Fruit fly (Drosophila melanogaster) whole organism, embryonic: Measurements from ENCODE around the gene CG9132.

Experiments used
- Antp ChIP-seq: fragments of 200-800 bp; sonication (Bioruptor generic); optimal IDR thresholded peaks from 3 replicates; lab custom pipeline; 2016; ENCODE audit warnings: missing biosample characterization, missing genetic modification characterization
- CG10274 ChIP-seq: fragments of 200-800 bp; sonication (Bioruptor generic); optimal IDR thresholded peaks from 3 replicates; lab custom pipeline; 2017; ENCODE audit warnings: missing biosample characterization, mild to moderate bottlenecking, missing genetic modification characterization
- CG10462 ChIP-seq: fragments of 200-800 bp; sonication (Bioruptor generic); optimal IDR thresholded peaks from 2 replicates; lab custom pipeline; 2016; ENCODE audit warnings: missing biosample characterization, missing genetic modification characterization
- CG10654 ChIP-seq: fragments of 200-800 bp; sonication (Bioruptor generic); optimal IDR thresholded peaks from 2 replicates; lab custom pipeline; 2016; ENCODE audit warnings: missing biosample characterization, missing genetic modification characterization
- CG11247 ChIP-seq: fragments of 200-800 bp; sonication (Bioruptor generic); IDR thresholded peaks from 2 replicates; pipeline ENCODE4 v1.3.6; 2022; ENCODE audit warnings: missing biosample characterization, missing genetic modification characterization
- CG12071 ChIP-seq: fragments of 200-800 bp; sonication (Bioruptor generic); optimal IDR thresholded peaks from 3 replicates; lab custom pipeline; 2018; ENCODE audit warnings: missing biosample characterization, mild to moderate bottlenecking, missing genetic modification characterization
- CG12391 ChIP-seq: fragments of 200-800 bp; sonication (Bioruptor generic); optimal IDR thresholded peaks from 3 replicates; lab custom pipeline; 2018; ENCODE audit warnings: missing biosample characterization, mild to moderate bottlenecking, missing genetic modification characterization, moderate library complexity
- CG12744 ChIP-seq: fragments of 200-800 bp; sonication (Bioruptor generic); optimal IDR thresholded peaks from 2 replicates; lab custom pipeline; 2016; ENCODE audit warnings: missing biosample characterization, missing genetic modification characterization
- CG12942 ChIP-seq: fragments of 200-800 bp; sonication (Bioruptor generic); optimal IDR thresholded peaks from 3 replicates; lab custom pipeline; 2016; ENCODE audit warnings: missing biosample characterization, missing genetic modification characterization
- CG15011 ChIP-seq: fragments of 200-800 bp; sonication (Bioruptor generic); optimal IDR thresholded peaks from 3 replicates; lab custom pipeline; 2018; ENCODE audit warnings: missing biosample characterization, mild to moderate bottlenecking, missing genetic modification characterization
- CG15073 ChIP-seq: fragments of 200-800 bp; sonication (Bioruptor generic); optimal IDR thresholded peaks from 2 replicates; lab custom pipeline; 2016; ENCODE audit warnings: missing biosample characterization, missing genetic modification characterization
- CG1603 ChIP-seq: fragments of 200-800 bp; sonication (Bioruptor generic); optimal IDR thresholded peaks from 2 replicates; lab custom pipeline; 2019; ENCODE audit warnings: missing biosample characterization, mild to moderate bottlenecking, missing genetic modification characterization, moderate library complexity
- CG17802 ChIP-seq: fragments of 200-800 bp; sonication (Bioruptor generic); optimal IDR thresholded peaks from 2 replicates; lab custom pipeline; 2018; ENCODE audit warnings: missing biosample characterization, mild to moderate bottlenecking, missing genetic modification characterization, moderate library complexity
- CG18262 ChIP-seq: fragments of 200-800 bp; optimal IDR thresholded peaks from 3 replicates; lab custom pipeline; 2019; ENCODE audit warnings: missing biosample characterization, mild to moderate bottlenecking, missing genetic modification characterization, moderate library complexity
- CG4707 ChIP-seq: fragments of 200-800 bp; sonication (Bioruptor generic); optimal IDR thresholded peaks from 2 replicates; lab custom pipeline; 2018; ENCODE audit warnings: missing biosample characterization, mild to moderate bottlenecking, missing genetic modification characterization, moderate library complexity
- CG6654 ChIP-seq: fragments of 200-800 bp; sonication (Bioruptor generic); optimal IDR thresholded peaks from 2 replicates; lab custom pipeline; 2017; ENCODE audit warnings: missing biosample characterization, mild to moderate bottlenecking, missing genetic modification characterization
- CG7839 ChIP-seq: fragments of 200-800 bp; sonication (Bioruptor generic); optimal IDR thresholded peaks from 3 replicates; lab custom pipeline; 2018; ENCODE audit warnings: missing biosample characterization, mild to moderate bottlenecking, missing genetic modification characterization, moderate library complexity
- CG7928 ChIP-seq: fragments of 200-800 bp; sonication (Bioruptor generic); optimal IDR thresholded peaks from 2 replicates; lab custom pipeline; 2017; ENCODE audit warnings: missing biosample characterization, mild to moderate bottlenecking, missing genetic modification characterization
- CG7987 ChIP-seq: fragments of 200-800 bp; sonication (Bioruptor generic); optimal IDR thresholded peaks from 2 replicates; lab custom pipeline; 2018; ENCODE audit warnings: missing biosample characterization, mild to moderate bottlenecking, missing genetic modification characterization, moderate library complexity
- CG8944 ChIP-seq: fragments of 200-800 bp; sonication (Bioruptor generic); optimal IDR thresholded peaks from 3 replicates; lab custom pipeline; 2016; ENCODE audit warnings: missing biosample characterization, missing genetic modification characterization
- CG9215 ChIP-seq: fragments of 200-800 bp; sonication (Bioruptor generic); IDR thresholded peaks from 2 replicates; pipeline ENCODE4 v1.3.6; 2022; ENCODE audit warnings: missing biosample characterization, missing genetic modification characterization
- CG9609 ChIP-seq: fragments of 200-800 bp; sonication (Bioruptor generic); optimal IDR thresholded peaks from 3 replicates; lab custom pipeline; 2016; ENCODE audit warnings: missing biosample characterization, missing genetic modification characterization
- Camta ChIP-seq: fragments of 200-800 bp; sonication (Bioruptor generic); optimal IDR thresholded peaks from 2 replicates; lab custom pipeline; 2016; ENCODE audit warnings: missing biosample characterization, missing genetic modification characterization
- Dp ChIP-seq: fragments of 200-800 bp; sonication (Bioruptor generic); optimal IDR thresholded peaks from 2 replicates; lab custom pipeline; 2018; ENCODE audit warnings: missing biosample characterization, mild to moderate bottlenecking, missing genetic modification characterization, moderate library complexity
- Elba2 ChIP-seq: fragments of 200-800 bp; sonication (Bioruptor generic); optimal IDR thresholded peaks from 3 replicates; lab custom pipeline; 2016; ENCODE audit warnings: missing biosample characterization, missing genetic modification characterization
- Gug ChIP-seq: fragments of 200-800 bp; sonication (Bioruptor generic); IDR thresholded peaks from 4 replicates; pipeline ENCODE4 v1.3.6; 2022; ENCODE audit warnings: missing biosample characterization, missing genetic modification characterization
- Hmx ChIP-seq: fragments of 200-800 bp; sonication (Bioruptor generic); optimal IDR thresholded peaks from 2 replicates; lab custom pipeline; 2016; ENCODE audit warnings: missing biosample characterization, missing genetic modification characterization
- Mes4 ChIP-seq: fragments of 200-800 bp; sonication (Bioruptor generic); optimal IDR thresholded peaks from 2 replicates; lab custom pipeline; 2016; ENCODE audit warnings: missing biosample characterization, missing genetic modification characterization
- Myb ChIP-seq: fragments of 200-800 bp; sonication (Bioruptor generic); optimal IDR thresholded peaks from 2 replicates; lab custom pipeline; 2016; ENCODE audit warnings: missing biosample characterization, missing genetic modification characterization
- NFAT ChIP-seq: fragments of 200-800 bp; sonication (Bioruptor generic); IDR thresholded peaks from 2 replicates; pipeline ENCODE4 v1.3.6; 2022; ENCODE audit warnings: missing biosample characterization, missing genetic modification characterization
- Nf-YB ChIP-seq: fragments of 200-800 bp; sonication (Bioruptor generic); optimal IDR thresholded peaks from 3 replicates; lab custom pipeline; 2019; ENCODE audit warnings: missing biosample characterization, mild to moderate bottlenecking, missing genetic modification characterization, moderate library complexity
- Poxn ChIP-seq: fragments of 200-800 bp; sonication (Bioruptor generic); IDR thresholded peaks from 2 replicates; pipeline ENCODE4 v1.3.6; 2022; ENCODE audit warnings: missing biosample characterization, missing genetic modification characterization
- Ptx1 ChIP-seq: fragments of 200-800 bp; sonication (Bioruptor generic); IDR thresholded peaks from 2 replicates; pipeline ENCODE4 v1.3.6; 2022; ENCODE audit warnings: missing biosample characterization, missing genetic modification characterization
- Rfx ChIP-seq: fragments of 200-800 bp; sonication (Bioruptor generic); IDR thresholded peaks from 2 replicates; pipeline ENCODE4 v1.3.6; 2022; ENCODE audit warnings: missing biosample characterization, missing genetic modification characterization
- Usf ChIP-seq: fragments of 200-800 bp; sonication (Bioruptor generic); optimal IDR thresholded peaks from 2 replicates; lab custom pipeline; 2017; ENCODE audit warnings: missing genotype, missing biosample characterization, missing genetic modification characterization
- ash1 ChIP-seq: fragments of 200-800 bp; sonication (Bioruptor generic); optimal IDR thresholded peaks from 2 replicates; lab custom pipeline; 2018; ENCODE audit warnings: missing biosample characterization, mild to moderate bottlenecking, missing genetic modification characterization
- br ChIP-seq: fragments of >200 bp; optimal IDR thresholded peaks from 2 replicates; lab custom pipeline; 2017
- danr ChIP-seq: fragments of 200-800 bp; sonication (Bioruptor generic); IDR thresholded peaks from 2 replicates; pipeline ENCODE4 v1.3.6; 2022; ENCODE audit warnings: missing biosample characterization, missing genetic modification characterization
- esg ChIP-seq: fragments of 200-800 bp; sonication (Bioruptor generic); conservative IDR thresholded peaks from 2 replicates; pipeline ENCODE4 v1.3.6; 2022; ENCODE audit warnings: missing biosample characterization, missing genetic modification characterization
- gce ChIP-seq: fragments of 200-800 bp; sonication (Bioruptor generic); IDR thresholded peaks from 3 replicates; pipeline ENCODE4 v1.3.6; 2022; ENCODE audit warnings: missing biosample characterization, missing genetic modification characterization
- jumu ChIP-seq: fragments of 200-800 bp; sonication (Bioruptor generic); optimal IDR thresholded peaks from 3 replicates; lab custom pipeline; 2016; ENCODE audit warnings: missing biosample characterization, missing genetic modification characterization
- kah ChIP-seq: fragments of 200-800 bp; sonication (Bioruptor generic); optimal IDR thresholded peaks from 2 replicates; lab custom pipeline; 2018; ENCODE audit warnings: missing biosample characterization, mild to moderate bottlenecking, missing genetic modification characterization
- org-1 ChIP-seq: fragments of 200-800 bp; sonication (Bioruptor generic); optimal IDR thresholded peaks from 2 replicates; lab custom pipeline; 2017; ENCODE audit warnings: missing biosample characterization, missing genetic modification characterization
- ranshi ChIP-seq: fragments of 200-800 bp; sonication (Bioruptor generic); IDR thresholded peaks from 2 replicates; pipeline ENCODE4 v1.3.6; 2022; ENCODE audit warnings: missing biosample characterization, missing genetic modification characterization
- schlank ChIP-seq: fragments of 200-800 bp; sonication (Bioruptor generic); optimal IDR thresholded peaks from 2 replicates; lab custom pipeline; 2018; ENCODE audit warnings: missing biosample characterization, mild to moderate bottlenecking, missing genetic modification characterization
- sd ChIP-seq: fragments of 200-800 bp; sonication (Bioruptor generic); optimal IDR thresholded peaks from 3 replicates; lab custom pipeline; 2018; ENCODE audit warnings: missing biosample characterization, mild to moderate bottlenecking, missing genetic modification characterization, moderate library complexity
- seq ChIP-seq: fragments of 200-800 bp; sonication (Bioruptor generic); IDR thresholded peaks from 2 replicates; pipeline ENCODE4 v1.3.6; 2022; ENCODE audit warnings: missing biosample characterization, missing genetic modification characterization
- shn ChIP-seq: fragments of 200-800 bp; sonication (Bioruptor generic); optimal IDR thresholded peaks from 3 replicates; lab custom pipeline; 2016; ENCODE audit warnings: missing biosample characterization, missing genetic modification characterization
- unpg ChIP-seq: fragments of 200-800 bp; sonication (Bioruptor generic); optimal IDR thresholded peaks from 3 replicates; lab custom pipeline; 2018; ENCODE audit warnings: missing biosample characterization, mild to moderate bottlenecking, missing genetic modification characterization, moderate library complexity
- z ChIP-seq: fragments of 200-800 bp; sonication (Bioruptor generic); IDR thresholded peaks from 3 replicates; pipeline ENCODE4 v1.3.6; 2022; ENCODE audit warnings: missing biosample characterization, missing genetic modification characterization

The CG9132 gene

dm6 chrX:16772882-16773827 is 27.4 kb downstream of the CG9132 start (continued):
- TF ChIP-seq CG18262 (peak; percentile 73), Mes4 (GFP tag; lab: Kevin White, UChicago) (no peak), CG10274 (GFP tag; lab: Kevin White, UChicago) (no peak), CG9609 (GFP tag; lab: Kevin White, UChicago) (peak; percentile 79), shn (GFP tag; lab: Kevin White, UChicago) (no peak), NFAT (GFP tag; lab: Robert Waterston, UW) (no peak), unpg (GFP tag; lab: Kevin White, UChicago) (peak; percentile 43), CG12942 (no peak), Ptx1 (GFP tag; lab: Robert Waterston, UW) (peak; percentile 69), br (lab: Kevin White, UChicago) (no peak), kah (GFP tag; lab: Kevin White, UChicago) (no peak), CG11247 (GFP tag; lab: Robert Waterston, UW) (peak; percentile 49; the same call in 1 of the 2 replicates), sd (tag; lab: Kevin White, UChicago) (no peak), Elba2 (GFP tag; lab: Kevin White, UChicago) (no peak), CG17802 (tag; lab: Kevin White, UChicago) (peak; percentile 30), jumu (GFP tag; lab: Kevin White, UChicago) (peak; percentile 75), CG10462 (GFP tag; lab: Kevin White, UChicago) (no peak), CG6654 (GFP tag; lab: Kevin White, UChicago) (no peak), Myb (GFP tag; lab: Kevin White, UChicago) (no peak), Nf-YB (no peak), CG15011 (no peak), Antp (peak; percentile 67), ranshi (GFP tag; lab: Robert Waterston, UW) (peak; percentile 58; the same call in 1 of the 2 replicates), CG8944 (GFP tag; lab: Kevin White, UChicago) (peak; percentile 9), CG9215 (GFP tag; lab: Robert Waterston, UW) (peak; percentile 39; the same call in 1 of the 2 replicates), Hmx (GFP tag; lab: Kevin White, UChicago) (no peak), Rfx (GFP tag; lab: Robert Waterston, UW) (peak; percentile 37; the same call in 1 of the 2 replicates), CG12071 (GFP tag; lab: Kevin White, UChicago) (peak; percentile 7), esg (GFP tag; lab: Robert Waterston, UW) (peak; percentile 65), gce (GFP tag; lab: Robert Waterston, UW) (peak; percentile 78), CG7839 (peak; percentile 75), CG10654 (GFP tag; lab: Kevin White, UChicago) (peak; percentile 34), danr (GFP tag; lab: Robert Waterston, UW) (peak; percentile 49; the same call in 1 of the 2 replicates), Camta (GFP tag; lab: Kevin White, UChicago) (peak; percentile 58), CG1603 (peak; percentile 72), CG12744 (GFP tag; lab: Kevin White, UChicago) (no peak), CG12391 (tag; lab: Kevin White, UChicago) (peak; percentile 34), z (GFP tag; lab: Robert Waterston, UW) (peak; percentile 7; the same call in 1 of the 3 replicates), Gug (GFP tag; lab: Robert Waterston, UW) (peak; percentile 59; the same call in 3 of the 4 replicates), CG4707 (GFP tag; lab: Kevin White, UChicago) (no peak), Dp (GFP tag; lab: Kevin White, UChicago) (no peak), org-1 (GFP tag; lab: Kevin White, UChicago) (peak; percentile 44), schlank (tag; lab: Kevin White, UChicago) (no peak), Usf (GFP tag; lab: Kevin White, UChicago) (no peak), ash1 (GFP tag; lab: Kevin White, UChicago) (no peak), CG15073 (GFP tag; lab: Kevin White, UChicago) (no peak), CG7987 (GFP tag; lab: Kevin White, UChicago) (no peak), seq (GFP tag; lab: Robert Waterston, UW) (no peak), CG7928 (GFP tag; lab: Kevin White, UChicago) (no peak), Poxn (GFP tag; lab: Robert Waterston, UW) (no peak)
